Worm (Caenorhabditis elegans) whole organism, L3 larva: ENCODE results near the gene Y66D12A.21.

Experiments used
- ama-1 ChIP-seq: fragments of 150-350 bp; optimal IDR thresholded peaks from 2 replicates; lab custom pipeline; 2018
- egl-5 ChIP-seq: fragments of 150-350 bp; optimal IDR thresholded peaks from 2 replicates; lab custom pipeline; 2017; ENCODE audit warnings: missing biosample characterization, missing genetic modification reagents, missing genetic modification characterization, inconsistent platforms
- elt-3 ChIP-seq, 3 experiments: fragments of 150-350 bp in 1 of 3; sonication (generic microtip) in 2 of 3; optimal IDR thresholded peaks; 2 replicates in 2 of 3; 4 replicates in 1 of 3; lab custom pipeline; 2014 to 2017; ENCODE audit warnings: missing biosample characterization in 3 of 3, missing genetic modification characterization in 3 of 3
- lin-15B ChIP-seq: fragments of 150-350 bp; optimal IDR thresholded peaks from 2 replicates; lab custom pipeline; 2014; ENCODE audit warnings: missing biosample characterization, missing genetic modification characterization
- lin-39 ChIP-seq: fragments of 150-350 bp; optimal IDR thresholded peaks from 2 replicates; lab custom pipeline; 2018; ENCODE audit warnings: missing biosample characterization, missing genetic modification reagents, missing genetic modification characterization
- mdl-1 ChIP-seq: fragments of 150-350 bp; optimal IDR thresholded peaks from 2 replicates; lab custom pipeline; 2014; ENCODE audit warnings: missing biosample characterization, missing genetic modification characterization
- nhr-12 ChIP-seq: fragments of 150-350 bp; optimal IDR thresholded peaks from 2 replicates; lab custom pipeline; 2014; ENCODE audit warnings: missing biosample characterization, missing genetic modification characterization
- nhr-237 ChIP-seq: fragments of 150-350 bp; optimal IDR thresholded peaks from 2 replicates; lab custom pipeline; 2014; ENCODE audit warnings: missing biosample characterization, missing genetic modification characterization
- nhr-77 ChIP-seq: fragments of 150-350 bp; optimal IDR thresholded peaks from 2 replicates; lab custom pipeline; 2014; ENCODE audit warnings: missing biosample characterization, missing genetic modification characterization
- snpc-4 ChIP-seq: fragments of 150-350 bp; optimal IDR thresholded peaks from 2 replicates; lab custom pipeline; 2014; ENCODE audit warnings: missing biosample characterization, missing genetic modification characterization
- unc-62 ChIP-seq: fragments of 150-350 bp; sonication (generic microtip); optimal IDR thresholded peaks from 4 replicates; lab custom pipeline; 2014; ENCODE audit warnings: missing biosample characterization, missing genetic modification reagents, missing genetic modification characterization
- ztf-11 ChIP-seq: fragments of 150-350 bp; optimal IDR thresholded peaks from 2 replicates; lab custom pipeline; 2014; ENCODE audit warnings: missing biosample characterization, missing genetic modification characterization

- no peak for TF ChIP-seq unc-62 (GFP tag; lab: Kevin White, UChicago)
- TF ChIP-seq snpc-4 (tag; lab: Kevin White, UChicago), result no peak
- no peak for TF ChIP-seq lin-15B (tag; lab: Kevin White, UChicago)
- TF ChIP-seq lin-39 (tag; lab: Kevin White, UChicago), result no peak
- no peak for TF ChIP-seq nhr-77 (tag; lab: Kevin White, UChicago)
- no peak for TF ChIP-seq elt-3 (tag; optimal IDR thresholded peaks at IDR 0.05; lab: Kevin White, UChicago)
- TF ChIP-seq nhr-237, result no peak
- TF ChIP-seq ama-1 (lab: Kevin White, UChicago), result no peak
- no peak for TF ChIP-seq ztf-11 (tag; lab: Kevin White, UChicago)
- no peak for TF ChIP-seq mdl-1 (tag; lab: Kevin White, UChicago)
- no peak for TF ChIP-seq egl-5 (tag; lab: Kevin White, UChicago)
- no peak for TF ChIP-seq nhr-12 (tag; lab: Kevin White, UChicago)
Measured at ce11 chrIII:11490221-11490620, 14.9 kb downstream of the Y66D12A.21 start.
